Worm (Caenorhabditis elegans) whole organism, L1 larva: ENCODE measurements around the gene ire-1.

Experiments used
- C04F5.9 ChIP-seq: sonication (generic microtip); optimal IDR thresholded peaks from 2 replicates; lab custom pipeline; 2016; ENCODE audit warnings: missing genetic modification characterization, missing compliant biosample characterization
- C34B4.2 ChIP-seq: sonication (generic microtip); optimal IDR thresholded peaks from 2 replicates; lab custom pipeline; 2017; ENCODE audit warnings: mild to moderate bottlenecking, missing genetic modification characterization, missing compliant biosample characterization
- F16B12.6 ChIP-seq: fragments of 150-350 bp; optimal IDR thresholded peaks from 2 replicates; lab custom pipeline; 2014; ENCODE audit warnings: missing biosample characterization, missing genetic modification characterization
- Y116A8C.19 ChIP-seq: sonication (generic microtip); optimal IDR thresholded peaks from 2 replicates; lab custom pipeline; 2016; ENCODE audit warnings: missing compliant biosample characterization, missing genetic modification characterization, borderline replicate concordance
- alr-1 ChIP-seq: fragments of 200-800 bp; sonication (Bioruptor generic); optimal IDR thresholded peaks from 2 replicates; lab custom pipeline; 2018; ENCODE audit warnings: borderline replicate concordance, mild to moderate bottlenecking, missing genetic modification characterization, missing compliant biosample characterization
- aly-2 ChIP-seq: fragments of 150-350 bp; optimal IDR thresholded peaks from 2 replicates; lab custom pipeline; 2014; ENCODE audit warnings: missing biosample characterization, missing genetic modification characterization
- ceh-63 ChIP-seq: fragments of 200-800 bp; sonication (Bioruptor generic); optimal IDR thresholded peaks from 2 replicates; lab custom pipeline; 2018; ENCODE audit warnings: mild to moderate bottlenecking, missing genetic modification characterization, missing compliant biosample characterization
- ceh-82 ChIP-seq, 3 experiments: fragments of 150-350 bp in 1 of 3; sonication (generic microtip) in 2 of 3; optimal IDR thresholded peaks; 2 replicates each; lab custom pipeline; 2014 to 2017; ENCODE audit warnings: missing biosample characterization in 3 of 3, missing genetic modification characterization in 3 of 3
- ceh-88 ChIP-seq: fragments of 200-800 bp; sonication (Bioruptor generic); IDR thresholded peaks from 2 replicates; pipeline ENCODE4 v1.3.6; 2022; ENCODE audit warnings: missing genetic modification characterization, missing compliant biosample characterization
- ceh-90 ChIP-seq: sonication (generic microtip); optimal IDR thresholded peaks from 2 replicates; lab custom pipeline; 2016; ENCODE audit warnings: missing genetic modification characterization, missing compliant biosample characterization
- dpl-1 ChIP-seq, 3 experiments: fragments of 150-350 bp in 2 of 3; sonication (generic microtip) in 1 of 3; optimal IDR thresholded peaks; 2 replicates each; lab custom pipeline; 2014 to 2017; ENCODE audit warnings: missing biosample characterization in 3 of 3, missing genetic modification characterization in 3 of 3, missing genetic modification reagents in 3 of 3
- dsc-1 ChIP-seq: sonication (generic microtip); optimal IDR thresholded peaks from 2 replicates; lab custom pipeline; 2016; ENCODE audit warnings: mild to moderate bottlenecking, missing genetic modification characterization, missing compliant biosample characterization
- efl-1 ChIP-seq, 4 experiments: fragments of 150-350 bp; optimal IDR thresholded peaks in 3 of 4; peaks in 1 of 4; 1 replicate in 1 of 4; 2 replicates in 3 of 4; lab custom pipeline; 2014; ENCODE audit warnings: missing biosample characterization in 2 of 4, missing genetic modification characterization in 2 of 4, missing genetic modification reagents in 2 of 4
- elt-2 ChIP-seq: sonication (generic microtip); optimal IDR thresholded peaks from 2 replicates; lab custom pipeline; 2016; ENCODE audit warnings: missing genetic modification characterization, mild to moderate bottlenecking, inconsistent platforms, missing compliant biosample characterization, missing genetic modification reagents
- elt-3 ChIP-seq, 6 experiments: fragments of 150-350 bp in 1 of 6; sonication (generic microtip); optimal IDR thresholded peaks; 2 replicates each; lab custom pipeline; 2017 to 2018; ENCODE audit warnings: missing biosample characterization in 6 of 6, missing genetic modification characterization in 6 of 6, inconsistent platforms in 1 of 6
- ets-5 ChIP-seq: fragments of 200-800 bp; sonication (Bioruptor generic); IDR thresholded peaks from 2 replicates; pipeline ENCODE4 v1.3.6; 2022; ENCODE audit warnings: missing genetic modification characterization, missing compliant biosample characterization
- fkh-10 ChIP-seq: sonication (generic microtip); optimal IDR thresholded peaks from 2 replicates; lab custom pipeline; 2017; ENCODE audit warnings: missing biosample characterization, missing genetic modification reagents, missing genetic modification characterization
- fkh-4 ChIP-seq: sonication (generic microtip); optimal IDR thresholded peaks from 2 replicates; lab custom pipeline; 2016; ENCODE audit warnings: missing compliant biosample characterization, missing genetic modification characterization, borderline replicate concordance
- fkh-8 ChIP-seq: sonication (generic microtip); optimal IDR thresholded peaks from 2 replicates; lab custom pipeline; 2016; ENCODE audit warnings: mild to moderate bottlenecking, missing genetic modification characterization, missing compliant biosample characterization
- grh-1 ChIP-seq: fragments of 200-800 bp; sonication (Bioruptor generic); IDR thresholded peaks from 2 replicates; pipeline ENCODE4 v1.3.6; 2022; ENCODE audit warnings: missing genetic modification reagents, missing genetic modification characterization, missing compliant biosample characterization
- hlh-17 ChIP-seq: fragments of 200-800 bp; sonication (Bioruptor generic); optimal IDR thresholded peaks from 2 replicates; lab custom pipeline; 2018; ENCODE audit warnings: missing genetic modification characterization, mild to moderate bottlenecking, missing compliant biosample characterization, moderate library complexity, borderline replicate concordance
- hlh-4 ChIP-seq: sonication (generic microtip); optimal IDR thresholded peaks from 2 replicates; lab custom pipeline; 2016; ENCODE audit warnings: mild to moderate bottlenecking, missing genetic modification characterization, missing compliant biosample characterization
- hpl-2 ChIP-seq: fragments of 150-350 bp; optimal IDR thresholded peaks from 2 replicates; lab custom pipeline; 2014; ENCODE audit warnings: missing biosample characterization, missing genetic modification reagents, missing genetic modification characterization
- irx-1 ChIP-seq: sonication (generic microtip); optimal IDR thresholded peaks from 2 replicates; lab custom pipeline; 2016; ENCODE audit warnings: missing genetic modification characterization, missing compliant biosample characterization
- isw-1 ChIP-seq: fragments of 200-800 bp; sonication (Bioruptor generic); IDR thresholded peaks from 2 replicates; pipeline ENCODE4 v1.3.6; 2022; ENCODE audit warnings: missing genetic modification characterization, missing compliant biosample characterization
- jun-1 ChIP-seq: fragments of 150-350 bp; optimal IDR thresholded peaks from 2 replicates; lab custom pipeline; 2014; ENCODE audit warnings: missing biosample characterization, missing genetic modification reagents, missing genetic modification characterization
- lin-13 ChIP-seq: fragments of 150-350 bp; optimal IDR thresholded peaks from 2 replicates; lab custom pipeline; 2014; ENCODE audit warnings: missing biosample characterization, missing genetic modification reagents, missing genetic modification characterization
- lin-14 ChIP-seq: fragments of 200-800 bp; sonication (Bioruptor generic); optimal IDR thresholded peaks from 2 replicates; lab custom pipeline; 2018; ENCODE audit warnings: mild to moderate bottlenecking, missing genetic modification characterization, moderate library complexity, missing compliant biosample characterization
- lin-15B ChIP-seq: fragments of 150-350 bp; sonication (generic microtip); optimal IDR thresholded peaks from 3 replicates; lab custom pipeline; 2014; ENCODE audit warnings: missing biosample characterization, missing genetic modification characterization
- lin-35 ChIP-seq, 2 experiments: fragments of 150-350 bp; optimal IDR thresholded peaks; 2 replicates each; lab custom pipeline; 2014; ENCODE audit warnings: missing biosample characterization in 2 of 2, missing genetic modification characterization in 2 of 2, missing genetic modification reagents in 2 of 2
- lin-39 ChIP-seq: fragments of 150-350 bp; optimal IDR thresholded peaks from 2 replicates; lab custom pipeline; 2014; ENCODE audit warnings: missing biosample characterization, missing genetic modification reagents, missing genetic modification characterization
- lir-3 ChIP-seq: sonication (generic microtip); optimal IDR thresholded peaks from 2 replicates; lab custom pipeline; 2016; ENCODE audit warnings: mild to moderate bottlenecking, missing genetic modification characterization, moderate library complexity, missing compliant biosample characterization; ENCODE audit not compliant: poor library complexity
- mab-9 ChIP-seq: fragments of 200-800 bp; sonication (Bioruptor generic); IDR thresholded peaks from 2 replicates; pipeline ENCODE4 v1.3.6; 2022; ENCODE audit warnings: missing genetic modification reagents, missing genetic modification characterization, missing compliant biosample characterization
- mdl-1 ChIP-seq, 2 experiments: fragments of 150-350 bp; optimal IDR thresholded peaks; 2 replicates each; lab custom pipeline; 2014 to 2017; ENCODE audit warnings: missing biosample characterization in 2 of 2, missing genetic modification characterization in 2 of 2, inconsistent platforms in 1 of 2
- nhr-19 ChIP-seq: fragments of 200-800 bp; sonication (Bioruptor generic); conservative IDR thresholded peaks from 2 replicates; pipeline ENCODE4 v1.3.6; 2022; ENCODE audit warnings: missing genetic modification characterization, missing compliant biosample characterization
- nhr-237 ChIP-seq: fragments of 150-350 bp; optimal IDR thresholded peaks from 2 replicates; lab custom pipeline; 2014; ENCODE audit warnings: missing biosample characterization, missing genetic modification characterization
- nhr-71 ChIP-seq: sonication (generic microtip); optimal IDR thresholded peaks from 2 replicates; lab custom pipeline; 2016; ENCODE audit warnings: mild to moderate bottlenecking, missing genetic modification characterization, moderate library complexity, missing compliant biosample characterization
- nhr-77 ChIP-seq: fragments of 150-350 bp; optimal IDR thresholded peaks from 2 replicates; lab custom pipeline; 2014; ENCODE audit warnings: missing biosample characterization, missing genetic modification characterization
- nhr-84 ChIP-seq: sonication (generic microtip); optimal IDR thresholded peaks from 2 replicates; lab custom pipeline; 2017; ENCODE audit warnings: missing biosample characterization, missing genetic modification characterization
- pax-3 ChIP-seq: fragments of 200-800 bp; sonication (Bioruptor generic); optimal IDR thresholded peaks from 2 replicates; lab custom pipeline; 2018; ENCODE audit warnings: mild to moderate bottlenecking, missing genetic modification characterization, moderate library complexity, missing compliant biosample characterization
- pqm-1 ChIP-seq: sonication (generic microtip); optimal IDR thresholded peaks from 3 replicates; lab custom pipeline; 2017; ENCODE audit warnings: missing biosample characterization, missing genetic modification characterization
- rnt-1 ChIP-seq: sonication (generic microtip); optimal IDR thresholded peaks from 2 replicates; lab custom pipeline; 2016; ENCODE audit warnings: mild to moderate bottlenecking, missing genetic modification characterization, moderate library complexity, missing compliant biosample characterization
- skn-1 ChIP-seq: fragments of 150-350 bp; optimal IDR thresholded peaks from 2 replicates; lab custom pipeline; 2014; ENCODE audit warnings: missing biosample characterization, missing genetic modification characterization
- snpc-4 ChIP-seq: fragments of 150-350 bp; optimal IDR thresholded peaks from 2 replicates; lab custom pipeline; 2014; ENCODE audit warnings: missing biosample characterization, missing genetic modification characterization
- sox-4 ChIP-seq: sonication (generic microtip); optimal IDR thresholded peaks from 2 replicates; lab custom pipeline; 2016; ENCODE audit warnings: missing genetic modification characterization, missing compliant biosample characterization
- sptf-1 ChIP-seq: fragments of 150-350 bp; optimal IDR thresholded peaks from 2 replicates; lab custom pipeline; 2014; ENCODE audit warnings: missing biosample characterization, missing genetic modification characterization
- sup-37 ChIP-seq: fragments of 200-800 bp; sonication (Bioruptor generic); optimal IDR thresholded peaks from 2 replicates; lab custom pipeline; 2018; ENCODE audit warnings: mild to moderate bottlenecking, missing genetic modification characterization, missing compliant biosample characterization
- swsn-7 ChIP-seq: sonication (generic microtip); optimal IDR thresholded peaks from 2 replicates; lab custom pipeline; 2016; ENCODE audit warnings: missing genetic modification characterization, missing compliant biosample characterization
- unc-30 ChIP-seq: sonication (generic microtip); optimal IDR thresholded peaks from 2 replicates; lab custom pipeline; 2017; ENCODE audit warnings: missing biosample characterization, missing genetic modification characterization
- xbp-1 ChIP-seq: sonication (generic microtip); optimal IDR thresholded peaks from 2 replicates; lab custom pipeline; 2016; ENCODE audit warnings: missing genetic modification characterization, missing compliant biosample characterization
- zip-4 ChIP-seq: fragments of 200-800 bp; sonication (Bioruptor generic); optimal IDR thresholded peaks from 2 replicates; lab custom pipeline; 2018; ENCODE audit warnings: mild to moderate bottlenecking, missing genetic modification characterization, moderate library complexity, missing compliant biosample characterization
- ztf-11 ChIP-seq, 2 experiments: sonication (generic microtip); optimal IDR thresholded peaks; 2 replicates each; lab custom pipeline; 2016 to 2017; ENCODE audit warnings: missing genetic modification characterization in 2 of 2, missing biosample characterization in 1 of 2, missing compliant biosample characterization in 1 of 2

The ire-1 gene

ce11 chrII:8104998-8105397 lies 19.7 kb downstream of the ire-1 start, which contains the start of gene sfxn-5:
sfxn-5 (minus strand) TSS chrII:8105052.
- TF ChIP-seq ztf-11 (tag; optimal IDR thresholded peaks at IDR 0.05; lab: Kevin White, UChicago), result no peak
- peak in 2 of 3 experiments; percentile 5 to 32 for TF ChIP-seq dpl-1 (GFP tag; optimal IDR thresholded peaks at IDR 0.05; lab: Kevin White, UChicago)
- no peak for TF ChIP-seq lin-13 (GFP tag; lab: Kevin White, UChicago)
- TF ChIP-seq grh-1, result no peak
- no peak for TF ChIP-seq aly-2 (tag; lab: Kevin White, UChicago)
- no peak for TF ChIP-seq pqm-1 (tag; lab: Kevin White, UChicago)
- TF ChIP-seq zip-4 (GFP tag; lab: Kevin White, UChicago), result no peak
- TF ChIP-seq elt-3 (tag; optimal IDR thresholded peaks at IDR 0.05; lab: Kevin White, UChicago), result no peak
- TF ChIP-seq lin-39, result no peak
- no peak for TF ChIP-seq C04F5.9 (tag; lab: Kevin White, UChicago)
- TF ChIP-seq irx-1 (tag; lab: Kevin White, UChicago), result no peak
- no peak for TF ChIP-seq fkh-10 (GFP tag; lab: Kevin White, UChicago)
- no peak for TF ChIP-seq lin-15B (tag; lab: Kevin White, UChicago)
- TF ChIP-seq mdl-1 (tag; optimal IDR thresholded peaks at IDR 0.05; lab: Kevin White, UChicago), result peak in 1 of 2 experiments; percentile 1
- TF ChIP-seq lir-3, result no peak
- TF ChIP-seq fkh-4 (tag; lab: Kevin White, UChicago), result no peak
- TF ChIP-seq ceh-63, result no peak
- TF ChIP-seq sup-37 (GFP tag; lab: Kevin White, UChicago), result no peak
- TF ChIP-seq nhr-19 (GFP tag; lab: Robert Waterston, UW), result peak; percentile 12
- peak; percentile 45 for TF ChIP-seq rnt-1 (tag; lab: Kevin White, UChicago)
- TF ChIP-seq fkh-8 (tag; lab: Kevin White, UChicago), result no peak
- no peak for TF ChIP-seq ceh-90 (tag; lab: Kevin White, UChicago)
- no peak for TF ChIP-seq pax-3
- no peak for TF ChIP-seq skn-1 (tag; lab: Kevin White, UChicago)
- peak; percentile 82 for TF ChIP-seq lin-14 (GFP tag; lab: Kevin White, UChicago)
- TF ChIP-seq hpl-2 (GFP tag; lab: Kevin White, UChicago), result no peak
- no peak for TF ChIP-seq mab-9 (GFP tag; lab: Robert Waterston, UW)
- no peak for TF ChIP-seq sox-4 (tag; lab: Kevin White, UChicago)
- TF ChIP-seq dsc-1, result no peak
- TF ChIP-seq lin-35 (GFP tag; optimal IDR thresholded peaks at IDR 0.05; lab: Kevin White, UChicago), result peak in 1 of 2 experiments; percentile 33
- TF ChIP-seq ceh-82 (tag; optimal IDR thresholded peaks at IDR 0.05; lab: Kevin White, UChicago), result no peak
- TF ChIP-seq efl-1 (optimal IDR thresholded peaks at IDR 0.05; lab: Kevin White, UChicago), result peak in 1 of 2 experiments; percentile 25
- TF ChIP-seq efl-1 (GFP tag; optimal IDR thresholded peaks at IDR 0.05 in 1 of 2; lab: Kevin White, UChicago), result peak in 1 of 2 experiments; percentile 1
- no peak for TF ChIP-seq hlh-17 (GFP tag; lab: Kevin White, UChicago)
- peak; percentile 68 for TF ChIP-seq nhr-71 (tag; lab: Kevin White, UChicago)
- TF ChIP-seq unc-30, result no peak
- no peak for TF ChIP-seq elt-2
- no peak for TF ChIP-seq swsn-7
- TF ChIP-seq isw-1 (GFP tag; lab: Robert Waterston, UW), result no peak
- no peak for TF ChIP-seq nhr-77 (tag; lab: Kevin White, UChicago)
- no peak for TF ChIP-seq C34B4.2
- no peak for TF ChIP-seq nhr-84
- no peak for TF ChIP-seq sptf-1 (tag; lab: Kevin White, UChicago)
- TF ChIP-seq snpc-4, result no peak
- TF ChIP-seq F16B12.6 (tag; lab: Kevin White, UChicago), result no peak
- TF ChIP-seq Y116A8C.19 (tag; lab: Kevin White, UChicago), result no peak
- no peak for TF ChIP-seq alr-1 (tag; lab: Kevin White, UChicago)
- TF ChIP-seq jun-1, result no peak
- no peak for TF ChIP-seq ets-5 (GFP tag; lab: Robert Waterston, UW)
- no peak for TF ChIP-seq ceh-88 (GFP tag; lab: Robert Waterston, UW)
- TF ChIP-seq nhr-237 (tag; lab: Kevin White, UChicago), result no peak
- no peak for TF ChIP-seq hlh-4 (tag; lab: Kevin White, UChicago)
- no peak for TF ChIP-seq xbp-1 (tag; lab: Kevin White, UChicago)
